Worm (Caenorhabditis elegans) whole organism, young adult: ENCODE data around the gene nhr-258.

Source experiments
- B0336.3 ChIP-seq: fragments of 200-800 bp; sonication (Bioruptor generic); IDR thresholded peaks from 2 replicates; pipeline ENCODE4 v1.3.6; 2022; ENCODE audit warnings: missing genetic modification characterization, missing compliant biosample characterization
- F37B4.10 ChIP-seq: fragments of 200-800 bp; sonication (Bioruptor generic); IDR thresholded peaks from 2 replicates; pipeline ENCODE4 v1.3.6; 2022; ENCODE audit warnings: missing genetic modification characterization, missing compliant biosample characterization
- F49E8.2 ChIP-seq: sonication (generic microtip); optimal IDR thresholded peaks from 3 replicates; lab custom pipeline; 2017; ENCODE audit warnings: missing genetic modification characterization, mild to moderate bottlenecking, missing compliant biosample characterization, antibody characterized with exemption, moderate library complexity; ENCODE audit not compliant: insufficient read depth
- F55B11.4 ChIP-seq: sonication (generic microtip); optimal IDR thresholded peaks from 2 replicates; lab custom pipeline; 2016; ENCODE audit warnings: missing compliant biosample characterization, missing genetic modification characterization, borderline replicate concordance; ENCODE audit not compliant: insufficient read depth
- K11D2.4 ChIP-seq: fragments of 200-800 bp; sonication (Bioruptor generic); IDR thresholded peaks from 2 replicates; pipeline ENCODE4 v1.3.6; 2022; ENCODE audit warnings: missing genetic modification reagents, missing genetic modification characterization, missing compliant biosample characterization
- Y53F4B.3 ChIP-seq: fragments of 200-800 bp; sonication (Bioruptor generic); IDR thresholded peaks from 2 replicates; pipeline ENCODE4 v1.3.6; 2022; ENCODE audit warnings: missing genetic modification reagents, missing genetic modification characterization, missing compliant biosample characterization
- ama-1 ChIP-seq, 3 experiments: fragments of 150-350 bp in 1 of 3; sonication (generic microtip) in 2 of 3; optimal IDR thresholded peaks; 2 replicates each; lab custom pipeline; 2014 to 2018; ENCODE audit warnings: missing biosample characterization in 2 of 3, missing genetic modification characterization in 2 of 3, missing genetic modification reagents in 2 of 3
- cebp-2 ChIP-seq: fragments of 200-800 bp; sonication (Bioruptor generic); IDR thresholded peaks from 2 replicates; pipeline ENCODE4 v1.3.6; 2022; ENCODE audit warnings: missing genetic modification characterization, missing compliant biosample characterization
- die-1 ChIP-seq: sonication (generic microtip); optimal IDR thresholded peaks from 2 replicates; lab custom pipeline; 2016; ENCODE audit warnings: missing genotype, mild to moderate bottlenecking, missing genetic modification characterization, missing compliant biosample characterization
- egl-18 ChIP-seq: fragments of 200-800 bp; sonication (Bioruptor generic); IDR thresholded peaks from 2 replicates; pipeline ENCODE4 v1.3.6; 2022; ENCODE audit warnings: missing genetic modification reagents, missing genetic modification characterization, missing compliant biosample characterization
- gei-17 ChIP-seq: fragments of 200-800 bp; sonication (Bioruptor generic); optimal IDR thresholded peaks from 2 replicates; lab custom pipeline; 2018; ENCODE audit warnings: mild to moderate bottlenecking, missing genetic modification characterization, missing compliant biosample characterization
- hmg-20 ChIP-seq: fragments of 200-800 bp; sonication (Bioruptor generic); IDR thresholded peaks from 2 replicates; pipeline ENCODE4 v1.3.6; 2022; ENCODE audit warnings: missing genetic modification reagents, missing genetic modification characterization, missing compliant biosample characterization
- lir-1 ChIP-seq: fragments of 200-800 bp; sonication (Bioruptor generic); conservative IDR thresholded peaks from 2 replicates; pipeline ENCODE4 v1.3.6; 2022; ENCODE audit warnings: missing genetic modification reagents, missing genetic modification characterization, missing compliant biosample characterization
- madf-8 ChIP-seq: fragments of 200-800 bp; sonication (Bioruptor generic); conservative IDR thresholded peaks from 2 replicates; pipeline ENCODE4 v1.3.6; 2022; ENCODE audit warnings: missing genetic modification reagents, missing genetic modification characterization, missing compliant biosample characterization
- unc-62 ChIP-seq: fragments of 150-350 bp; optimal IDR thresholded peaks from 2 replicates; lab custom pipeline; 2014; ENCODE audit warnings: missing biosample characterization, missing genetic modification reagents, missing genetic modification characterization
- ztf-6 ChIP-seq: fragments of 200-800 bp; sonication (Bioruptor generic); IDR thresholded peaks from 2 replicates; pipeline ENCODE4 v1.3.6; 2022; ENCODE audit warnings: missing genetic modification reagents, missing genetic modification characterization, missing compliant biosample characterization

nhr-258 gene

ce11 chrIV:8096375-8096774 is 51.6 kb downstream of the nhr-258 start:
- TF ChIP-seq F49E8.2 (tag; lab: Kevin White, UChicago) (no peak), ztf-6 (GFP tag; lab: Robert Waterston, UW) (no peak), F37B4.10 (GFP tag; lab: Robert Waterston, UW) (no peak), gei-17 (GFP tag; lab: Kevin White, UChicago) (no peak), Y53F4B.3 (no peak), die-1 (tag; lab: Kevin White, UChicago) (no peak), K11D2.4 (GFP tag; lab: Robert Waterston, UW) (no peak), F55B11.4 (tag; lab: Kevin White, UChicago) (no peak), hmg-20 (GFP tag; lab: Robert Waterston, UW) (no peak), lir-1 (GFP tag; lab: Robert Waterston, UW) (no peak), cebp-2 (GFP tag; lab: Robert Waterston, UW) (no peak), B0336.3 (no peak), egl-18 (GFP tag; lab: Robert Waterston, UW) (no peak), ama-1 (optimal IDR thresholded peaks at IDR 0.05; lab: Kevin White, UChicago) (no peak), ama-1 (GFP tag; optimal IDR thresholded peaks at IDR 0.05; lab: Kevin White, UChicago) (no peak), madf-8 (GFP tag; lab: Robert Waterston, UW) (no peak), unc-62 (GFP tag; lab: Kevin White, UChicago) (no peak)
- TF ChIP-seq, all 124 proteins: peak for 0
